Worm (Caenorhabditis elegans) whole organism, L2 larva: ENCODE results near the gene K04C2.7.

Source experiments
- ama-1 ChIP-seq: fragments of 150-350 bp; optimal IDR thresholded peaks from 2 replicates; lab custom pipeline; 2018; ENCODE audit warnings: inconsistent platforms
- nhr-12 ChIP-seq: fragments of 150-350 bp; optimal IDR thresholded peaks from 2 replicates; lab custom pipeline; 2014; ENCODE audit warnings: missing biosample characterization, missing genetic modification characterization
- ztf-11 ChIP-seq: sonication (generic microtip); optimal IDR thresholded peaks from 2 replicates; lab custom pipeline; 2017; ENCODE audit warnings: missing biosample characterization, missing genetic modification characterization
- ztf-4 ChIP-seq: fragments of 150-350 bp; optimal IDR thresholded peaks from 2 replicates; lab custom pipeline; 2014; ENCODE audit warnings: missing biosample characterization, missing genetic modification characterization

ce11 chrIII:6856709-6857108 is 24.2 kb upstream of the K04C2.7 start, which contains the start of gene zak-1:
- TF ChIP-seq ztf-11 (tag; lab: Kevin White, UChicago) = no peak
- no peak for TF ChIP-seq ztf-4
- no peak for TF ChIP-seq ama-1 (lab: Kevin White, UChicago)
- no peak for TF ChIP-seq nhr-12 (tag; lab: Kevin White, UChicago)
